Fruit fly (Drosophila melanogaster) whole organism, embryonic: ENCODE data around the gene DCTN5-p25.

Experiments used
- CG18011 ChIP-seq: fragments of 200-800 bp; sonication (Bioruptor generic); optimal IDR thresholded peaks from 2 replicates; lab custom pipeline; 2017; ENCODE audit warnings: missing biosample characterization, missing genetic modification characterization, mild to moderate bottlenecking, moderate library complexity, missing genotype
- CG18262 ChIP-seq: fragments of 200-800 bp; optimal IDR thresholded peaks from 3 replicates; lab custom pipeline; 2019; ENCODE audit warnings: missing biosample characterization, mild to moderate bottlenecking, missing genetic modification characterization, moderate library complexity
- Sox102F ChIP-seq: fragments of 200-800 bp; sonication (Bioruptor generic); optimal IDR thresholded peaks from 2 replicates; lab custom pipeline; 2018; ENCODE audit warnings: missing biosample characterization, mild to moderate bottlenecking, missing genetic modification characterization, moderate library complexity
- gce ChIP-seq: fragments of 200-800 bp; sonication (Bioruptor generic); IDR thresholded peaks from 3 replicates; pipeline ENCODE4 v1.3.6; 2022; ENCODE audit warnings: missing biosample characterization, missing genetic modification characterization
- tll ChIP-seq, 2 experiments: fragments of 200-800 bp in 1 of 2; fragments of >200 bp in 1 of 2; sonication (Bioruptor generic) in 1 of 2; optimal IDR thresholded peaks; 2 replicates each; lab custom pipeline; 2017 to 2019; ENCODE audit warnings: missing biosample characterization in 2 of 2, missing genetic modification characterization in 2 of 2, mild to moderate bottlenecking in 1 of 2, moderate library complexity in 1 of 2
- usp ChIP-seq: fragments of >200 bp; optimal IDR thresholded peaks from 2 replicates; lab custom pipeline; 2017; ENCODE audit warnings: missing biosample characterization, missing genetic modification characterization

dm6 chr2L:14972836-14973235, 32.7 kb upstream of the DCTN5-p25 start:
- TF ChIP-seq Sox102F (no peak), usp (GFP tag; lab: Kevin White, UChicago) (no peak), tll (GFP tag; optimal IDR thresholded peaks at IDR 0.05; lab: Kevin White, UChicago) (no peak), CG18262 (tag; lab: Kevin White, UChicago) (no peak), gce (GFP tag; lab: Robert Waterston, UW) (no peak), CG18011 (GFP tag; lab: Kevin White, UChicago) (no peak)
